Fruit fly (Drosophila melanogaster): ENCODE results near the gene Prestin.

Gene Prestin

DNA sequence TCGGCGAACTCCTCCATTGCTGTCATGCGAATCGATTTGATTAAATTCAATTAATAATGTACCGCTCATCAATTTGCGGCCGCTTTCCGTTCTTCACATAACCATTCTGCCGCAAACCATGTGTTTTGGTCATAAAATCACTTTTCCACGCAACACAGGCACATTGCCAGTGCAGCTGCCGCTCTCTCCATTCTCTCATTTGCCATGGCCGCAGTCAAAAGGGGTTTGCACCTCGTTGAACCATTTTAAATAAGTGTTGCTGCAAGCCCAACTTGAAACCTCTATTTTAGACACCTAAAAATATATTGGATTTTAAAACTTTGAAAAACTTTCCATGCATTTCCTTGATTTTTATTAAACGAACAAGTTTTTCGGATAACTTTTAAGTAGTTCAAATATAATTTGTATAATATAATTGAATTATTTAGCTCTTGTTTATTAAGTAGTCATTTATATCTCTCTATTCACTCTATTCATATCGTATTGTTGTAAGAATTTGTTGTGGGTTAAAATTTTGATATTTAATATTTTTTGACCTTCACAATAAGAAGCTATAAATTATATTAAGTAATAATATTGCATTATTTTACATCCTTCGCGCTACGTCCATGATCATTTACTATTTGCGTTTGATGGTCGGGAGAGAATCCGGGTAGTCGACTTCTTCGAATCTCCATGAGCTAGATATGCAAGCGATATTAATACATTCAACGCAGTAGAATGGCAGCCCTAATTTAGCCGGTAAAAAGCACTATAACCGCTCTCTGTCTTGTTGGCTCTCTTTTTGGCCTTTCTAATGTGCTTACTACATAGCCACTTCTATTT lies 50.7 kb downstream of the Prestin start, which contains the start of gene CG5535 (continued):
- TF ChIP-seq Doc2 (GFP tag; IDR thresholded peaks at IDR 0.05) (no peak), Abd-B (GFP tag; optimal IDR thresholded peaks at IDR 0.05) (peak; percentile 75), gsb-n (tag; optimal IDR thresholded peaks at IDR 0.05) (peak; percentile 59), CG11398 (GFP tag; optimal IDR thresholded peaks at IDR 0.05) (no peak), CG2120 (GFP tag; optimal IDR thresholded peaks at IDR 0.05) (peak; percentile 74), Dp (GFP tag; optimal IDR thresholded peaks at IDR 0.05) (no peak), CG4424 (GFP tag; optimal IDR thresholded peaks at IDR 0.05) (peak; percentile 86), gt (GFP tag; IDR thresholded peaks at IDR 0.05) (no peak; the same call in 1 of the 2 replicates), Sox100B (GFP tag; optimal IDR thresholded peaks at IDR 0.05) (peak; percentile 94), chif (GFP tag; optimal IDR thresholded peaks at IDR 0.05) (peak in 1 of 2 experiments; percentile 41), CG18764 (GFP tag; optimal IDR thresholded peaks at IDR 0.05) (peak; percentile 29), TFAM (GFP tag; optimal IDR thresholded peaks at IDR 0.05) (no peak), Mad (GFP tag; optimal IDR thresholded peaks at IDR 0.05) (peak; percentile 7), al (GFP tag; IDR thresholded peaks at IDR 0.05) (peak; percentile 40; the same call in 1 of the 2 replicates), CG14965 (GFP tag; optimal IDR thresholded peaks at IDR 0.05; ENCODE audit: borderline replicate concordance) (no peak), CG7556 (GFP tag; optimal IDR thresholded peaks at IDR 0.05) (peak; percentile 97), sc (optimal IDR thresholded peaks at IDR 0.05) (no peak), sc (GFP tag; optimal IDR thresholded peaks at IDR 0.05) (peak; percentile 84), HmgZ (tag; optimal IDR thresholded peaks at IDR 0.05) (peak; percentile 44), vvl (GFP tag; IDR thresholded peaks at IDR 0.05) (peak; percentile 80), sug (tag; optimal IDR thresholded peaks at IDR 0.05) (peak; percentile 71), gcm (GFP tag; optimal IDR thresholded peaks at IDR 0.05) (peak; percentile 68), Spps (tag; optimal IDR thresholded peaks at IDR 0.05) (peak; percentile 26), CG13775 (GFP tag; optimal IDR thresholded peaks at IDR 0.05) (peak; percentile 91), HLHmδ (GFP tag; optimal IDR thresholded peaks at IDR 0.05) (peak; percentile 54), CG3838 (GFP tag; optimal IDR thresholded peaks at IDR 0.05) (no peak), CG17912 (GFP tag; optimal IDR thresholded peaks at IDR 0.05) (no peak), lbe (GFP tag; optimal IDR thresholded peaks at IDR 0.05) (no peak), Sry-β (GFP tag; optimal IDR thresholded peaks at IDR 0.05) (peak; percentile 27), Kr (GFP tag; optimal IDR thresholded peaks at IDR 0.05) (no peak), CG1603 (tag; optimal IDR thresholded peaks at IDR 0.05) (peak; percentile 84), Elba2 (GFP tag; optimal IDR thresholded peaks at IDR 0.05) (no peak), dan (GFP tag; IDR thresholded peaks at IDR 0.05) (no peak), dm (GFP tag; optimal IDR thresholded peaks at IDR 0.05) (peak; percentile 38), sr (GFP tag; IDR thresholded peaks at IDR 0.05) (no peak), slbo (GFP tag; IDR thresholded peaks at IDR 0.05) (peak; percentile 84), stc (GFP tag; IDR thresholded peaks at IDR 0.05) (peak; percentile 53), CG4282 (GFP tag; optimal IDR thresholded peaks at IDR 0.05) (no peak), ato (GFP tag; IDR thresholded peaks at IDR 0.05; ENCODE audit: partially characterized antibody) (no peak), CG10147 (GFP tag; optimal IDR thresholded peaks at IDR 0.05) (peak; percentile 86), CG43689 (GFP tag; IDR thresholded peaks at IDR 0.05) (0 out of 2 replicates have a peak, but pooled peaks have one; percentile 19), ken (GFP tag; IDR thresholded peaks at IDR 0.05) (peak; percentile 87), CG17359 (tag; optimal IDR thresholded peaks at IDR 0.05) (peak; percentile 59), CG13287 (GFP tag; IDR thresholded peaks at IDR 0.05; ENCODE audit: partially characterized antibody) (peak; percentile 10; the same call in 1 of the 2 replicates), BEAF-32 (GFP tag; optimal IDR thresholded peaks at IDR 0.05) (no peak), Scr (GFP tag; IDR thresholded peaks at IDR 0.05; ENCODE audit: partially characterized antibody) (no peak), Jarid2 (GFP tag; optimal IDR thresholded peaks at IDR 0.05) (peak; percentile 35), Xbp1 (GFP tag; optimal IDR thresholded peaks at IDR 0.05) (peak; percentile 74), fd64A (GFP tag; optimal IDR thresholded peaks at IDR 0.05) (no peak)
